Fruit fly (Drosophila melanogaster) whole organism, pupa: ENCODE results near the gene CG13847.

Experiments
- CG32121 ChIP-seq: fragments of 200-800 bp; sonication (Bioruptor generic); IDR thresholded peaks from 2 replicates; pipeline ENCODE4 v1.3.6; 2022; ENCODE audit warnings: missing biosample characterization, missing genetic modification characterization
- CG34367 ChIP-seq: fragments of 200-800 bp; sonication (Bioruptor generic); optimal IDR thresholded peaks from 2 replicates; lab custom pipeline; 2018; ENCODE audit warnings: missing biosample characterization, mild to moderate bottlenecking, missing genetic modification characterization
- Pif1A ChIP-seq: fragments of 200-800 bp; sonication (Bioruptor generic); optimal IDR thresholded peaks from 3 replicates; lab custom pipeline; 2016; ENCODE audit warnings: missing biosample characterization, missing genetic modification characterization
- Pif1B ChIP-seq: fragments of 200-800 bp; sonication (Bioruptor generic); optimal IDR thresholded peaks from 3 replicates; lab custom pipeline; 2016; ENCODE audit warnings: missing biosample characterization, missing genetic modification characterization
- Snoo ChIP-seq: fragments of 200-800 bp; sonication (Bioruptor generic); optimal IDR thresholded peaks from 3 replicates; lab custom pipeline; 2017; ENCODE audit warnings: missing biosample characterization, mild to moderate bottlenecking, missing genetic modification characterization, inconsistent platforms

DNA sequence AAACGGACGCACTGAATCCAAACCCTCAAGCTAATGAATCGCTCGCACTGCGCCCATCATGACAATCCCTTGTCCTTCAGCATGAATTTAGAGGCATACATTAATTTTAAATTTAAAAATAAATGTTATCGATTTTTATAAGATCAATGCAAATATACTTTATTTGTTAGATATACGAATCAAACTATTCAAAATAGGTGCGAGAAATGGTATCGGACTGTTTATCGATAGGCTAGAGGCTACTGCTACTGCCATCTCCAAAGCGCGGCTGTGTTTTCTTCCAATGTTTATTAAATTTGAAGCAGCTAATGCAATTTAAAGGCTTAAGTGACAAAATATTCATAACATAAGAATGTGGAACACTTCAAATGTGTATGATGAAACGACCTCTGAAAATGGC is 54.9 kb downstream of the CG13847 start, which contains the start of gene CG43342:
- no peak for TF ChIP-seq Snoo (tag; lab: Kevin White, UChicago)
- TF ChIP-seq Pif1A (GFP tag; lab: Kevin White, UChicago) = no peak
- TF ChIP-seq CG34367 (tag; lab: Kevin White, UChicago) = no peak
- TF ChIP-seq CG32121 (GFP tag; lab: Robert Waterston, UW) = no peak
- TF ChIP-seq Pif1B (GFP tag; lab: Kevin White, UChicago) = no peak
